Worm (Caenorhabditis elegans) whole organism, young adult: ENCODE measurements around the gene ceh-14.

Source experiments
- F39B2.1 ChIP-seq: fragments of 200-800 bp; sonication (Bioruptor generic); IDR thresholded peaks from 2 replicates; pipeline ENCODE4 v1.3.6; 2022; ENCODE audit warnings: missing genetic modification reagents, missing genetic modification characterization, missing compliant biosample characterization
- F52B5.7 ChIP-seq: sonication (generic microtip); optimal IDR thresholded peaks from 2 replicates; lab custom pipeline; 2016; ENCODE audit warnings: mild to moderate bottlenecking, missing genetic modification characterization, missing compliant biosample characterization
- ama-1 ChIP-seq, 3 experiments: fragments of 150-350 bp in 1 of 3; sonication (generic microtip) in 2 of 3; optimal IDR thresholded peaks; 2 replicates each; lab custom pipeline; 2014 to 2018; ENCODE audit warnings: missing biosample characterization in 2 of 3, missing genetic modification characterization in 2 of 3, missing genetic modification reagents in 2 of 3
- ceh-100 ChIP-seq: fragments of 200-800 bp; sonication (Bioruptor generic); IDR thresholded peaks from 2 replicates; pipeline ENCODE4 v1.3.6; 2022; ENCODE audit warnings: missing genetic modification reagents, missing genetic modification characterization, missing compliant biosample characterization
- ceh-40 ChIP-seq: fragments of 200-800 bp; sonication (Bioruptor generic); IDR thresholded peaks from 2 replicates; pipeline ENCODE4 v1.3.6; 2022; ENCODE audit warnings: missing genetic modification characterization, missing compliant biosample characterization
- efl-1 ChIP-seq: fragments of 150-350 bp; optimal IDR thresholded peaks from 2 replicates; lab custom pipeline; 2014; ENCODE audit warnings: missing biosample characterization, missing genetic modification reagents, missing genetic modification characterization
- fkh-3 ChIP-seq: sonication (generic microtip); optimal IDR thresholded peaks from 2 replicates; lab custom pipeline; 2016; ENCODE audit warnings: mild to moderate bottlenecking, missing genetic modification characterization, missing compliant biosample characterization
- mes-4 ChIP-seq: sonication (generic microtip); optimal IDR thresholded peaks from 2 replicates; lab custom pipeline; 2016; ENCODE audit warnings: missing genotype, missing genetic modification characterization, missing compliant biosample characterization
- rpc-1 ChIP-seq, 2 experiments: fragments of 150-350 bp in 1 of 2; sonication (generic microtip) in 1 of 2; optimal IDR thresholded peaks; 2 replicates each; lab custom pipeline; 2014 to 2018; ENCODE audit warnings: missing biosample characterization in 1 of 2, missing genetic modification characterization in 1 of 2, missing genetic modification reagents in 1 of 2, missing genotype in 1 of 2
- unc-130 ChIP-seq: sonication (generic microtip); optimal IDR thresholded peaks from 2 replicates; lab custom pipeline; 2016; ENCODE audit warnings: missing genetic modification reagents, missing genetic modification characterization, missing compliant biosample characterization
- unc-62 ChIP-seq: fragments of 150-350 bp; optimal IDR thresholded peaks from 2 replicates; lab custom pipeline; 2014; ENCODE audit warnings: missing biosample characterization, missing genetic modification reagents, missing genetic modification characterization
- ztf-22 ChIP-seq: fragments of 200-800 bp; sonication (Bioruptor generic); optimal IDR thresholded peaks from 2 replicates; lab custom pipeline; 2018; ENCODE audit warnings: mild to moderate bottlenecking, missing genetic modification characterization, moderate library complexity, missing compliant biosample characterization
- ztf-6 ChIP-seq: fragments of 200-800 bp; sonication (Bioruptor generic); IDR thresholded peaks from 2 replicates; pipeline ENCODE4 v1.3.6; 2022; ENCODE audit warnings: missing genetic modification reagents, missing genetic modification characterization, missing compliant biosample characterization

- TF ChIP-seq efl-1 (GFP tag; lab: Kevin White, UChicago), result no peak
- TF ChIP-seq ama-1 (optimal IDR thresholded peaks at IDR 0.05; lab: Kevin White, UChicago), result no peak
- no peak for TF ChIP-seq ama-1 (GFP tag; optimal IDR thresholded peaks at IDR 0.05; lab: Kevin White, UChicago)
- TF ChIP-seq ztf-6 (GFP tag; lab: Robert Waterston, UW), result no peak
- no peak for TF ChIP-seq ceh-100 (GFP tag; lab: Robert Waterston, UW)
- TF ChIP-seq fkh-3 (tag; lab: Kevin White, UChicago), result no peak
- TF ChIP-seq ztf-22 (GFP tag; lab: Kevin White, UChicago), result no peak
- no peak for TF ChIP-seq F52B5.7 (tag; lab: Kevin White, UChicago)
- TF ChIP-seq unc-62, result no peak
- no peak for TF ChIP-seq unc-130 (GFP tag; lab: Kevin White, UChicago)
- TF ChIP-seq mes-4 (tag; lab: Kevin White, UChicago), result no peak
- no peak for TF ChIP-seq F39B2.1 (GFP tag; lab: Robert Waterston, UW)
- no peak for TF ChIP-seq rpc-1 (optimal IDR thresholded peaks at IDR 0.05; lab: Kevin White, UChicago)
- TF ChIP-seq rpc-1 (tag; optimal IDR thresholded peaks at IDR 0.05; lab: Kevin White, UChicago), result no peak
- no peak for TF ChIP-seq ceh-40 (GFP tag; lab: Robert Waterston, UW)
Measured at ce11 chrX:7577458-7578158, 45.1 kb upstream of the ceh-14 start.
